Fruit fly (Drosophila melanogaster) Kc167 (cell line): ENCODE data around the gene yip2.

Source experiments
- Myc ChIP-seq: fragments of >200 bp; optimal IDR thresholded peaks from 2 replicates; lab custom pipeline; 2017; ENCODE audit warnings: missing external identifiers
- Sin3A ChIP-seq: fragments of >200 bp; optimal IDR thresholded peaks from 2 replicates; lab custom pipeline; 2018; ENCODE audit warnings: missing external identifiers
- h ChIP-seq: fragments of >200 bp; optimal IDR thresholded peaks from 3 replicates; lab custom pipeline; 2018; ENCODE audit warnings: missing external identifiers
- insv ChIP-seq: fragments of >200 bp; optimal IDR thresholded peaks from 3 replicates; lab custom pipeline; 2018; ENCODE audit warnings: missing external identifiers
- psq ChIP-seq: fragments of >200 bp; optimal IDR thresholded peaks from 2 replicates; lab custom pipeline; 2017; ENCODE audit warnings: missing external identifiers
- ttk ChIP-seq: sonication (Bioruptor generic); optimal IDR thresholded peaks from 2 replicates; lab custom pipeline; 2017; ENCODE audit warnings: missing external identifiers

Gene yip2

dm6 chr2L:9907320-9908256 is 7.5 kb upstream of the yip2 start:
- TF ChIP-seq Sin3A (lab: Kevin White, UChicago): no peak
- no peak for TF ChIP-seq psq (lab: Kevin White, UChicago)
- no peak for TF ChIP-seq h (lab: Kevin White, UChicago)
- TF ChIP-seq insv (lab: Kevin White, UChicago): no peak
- no peak for TF ChIP-seq Myc
- no peak for TF ChIP-seq ttk (lab: Kevin White, UChicago)

dm6 chr2L:9908468-9908967 is 6.5 kb upstream of the yip2 start, which contains the start of gene CG13124:
Gene CG13124, minus strand, starts transcription at chr2L:9908633.
- no peak for TF ChIP-seq Myc
- TF ChIP-seq Sin3A (lab: Kevin White, UChicago): no peak
- TF ChIP-seq h (lab: Kevin White, UChicago): no peak
- TF ChIP-seq ttk (lab: Kevin White, UChicago): no peak
- no peak for TF ChIP-seq insv (lab: Kevin White, UChicago)
- no peak for TF ChIP-seq psq (lab: Kevin White, UChicago)

- TF ChIP-seq h (lab: Kevin White, UChicago) (no peak), insv (lab: Kevin White, UChicago) (no peak), psq (lab: Kevin White, UChicago) (no peak), ttk (lab: Kevin White, UChicago) (no peak), Sin3A (lab: Kevin White, UChicago) (no peak)
These were observed 3.3 kb upstream of the yip2 start for dm6 chr2L:9911783-9912182.

- no peak for TF ChIP-seq h (lab: Kevin White, UChicago)
- no peak for TF ChIP-seq ttk (lab: Kevin White, UChicago)
- no peak for TF ChIP-seq insv (lab: Kevin White, UChicago)
- no peak for TF ChIP-seq psq (lab: Kevin White, UChicago)
- TF ChIP-seq Sin3A (lab: Kevin White, UChicago): no peak
- TF ChIP-seq Myc: no peak
These were observed 2.3 kb upstream of the yip2 start, which contains the start of the genes Etl1 and Srp54 for dm6 chr2L:9912570-9913260. Gene Etl1, minus strand, starts transcription at chr2L:9912608. Gene Srp54, plus strand, starts transcription at chr2L:9912911.

dm6 chr2L:9918020-9918959 is 3.2 kb downstream of the yip2 start, which contains the start of the genes CG5885 and CG4598:
Gene CG5885, minus strand, starts transcription at chr2L:9918330.
Gene CG4598, plus strand, starts transcription at chr2L:9918618.
- no peak for TF ChIP-seq ttk (lab: Kevin White, UChicago)
- TF ChIP-seq h (lab: Kevin White, UChicago): no peak
- no peak for TF ChIP-seq insv (lab: Kevin White, UChicago)
- TF ChIP-seq Myc: no peak
- TF ChIP-seq Sin3A (lab: Kevin White, UChicago): no peak
- no peak for TF ChIP-seq psq (lab: Kevin White, UChicago)

dm6 chr2L:9919218-9919617 is 4.2 kb downstream of the yip2 start:
- no peak for TF ChIP-seq psq (lab: Kevin White, UChicago)
- no peak for TF ChIP-seq h (lab: Kevin White, UChicago)
- no peak for TF ChIP-seq Myc
- TF ChIP-seq Sin3A (lab: Kevin White, UChicago): no peak
- no peak for TF ChIP-seq ttk (lab: Kevin White, UChicago)
- no peak for TF ChIP-seq insv (lab: Kevin White, UChicago)

- TF ChIP-seq Sin3A (lab: Kevin White, UChicago): no peak
- no peak for TF ChIP-seq ttk (lab: Kevin White, UChicago)
- TF ChIP-seq Myc: no peak
- TF ChIP-seq h (lab: Kevin White, UChicago): no peak
- TF ChIP-seq insv (lab: Kevin White, UChicago): no peak
- no peak for TF ChIP-seq psq (lab: Kevin White, UChicago)
These were observed 4.9 kb downstream of the yip2 start, which contains the start of gene CG4594 for dm6 chr2L:9919949-9920348. Gene CG4594, plus strand, starts transcription at chr2L:9920160.

- no peak for TF ChIP-seq Myc
These were observed 6.3 kb downstream of the yip2 start, which contains the start of gene CG4592 for dm6 chr2L:9921401-9921800. Gene CG4592, plus strand, starts transcription at chr2L:9921633.

dm6 chr2L:9924765-9925164 is 9.7 kb downstream of the yip2 start, which contains the start of the genes TbCMF46 and CG42366:
Gene TbCMF46, minus strand, starts transcription at chr2L:9924865.
Gene CG42366, plus strand, starts transcription at chr2L:9925161.
- no peak for TF ChIP-seq h (lab: Kevin White, UChicago)
- TF ChIP-seq Sin3A (lab: Kevin White, UChicago): no peak
- TF ChIP-seq psq (lab: Kevin White, UChicago): no peak
- no peak for TF ChIP-seq Myc
- no peak for TF ChIP-seq ttk (lab: Kevin White, UChicago)
- TF ChIP-seq insv (lab: Kevin White, UChicago): no peak

dm6 chr2L:9930280-9930679 is 15.2 kb downstream of the yip2 start, which contains the start of gene CG42367:
Gene CG42367, plus strand, starts transcription at chr2L:9930580.
- TF ChIP-seq insv (lab: Kevin White, UChicago) (no peak), ttk (lab: Kevin White, UChicago) (no peak), h (lab: Kevin White, UChicago) (no peak), Sin3A (lab: Kevin White, UChicago) (no peak), psq (lab: Kevin White, UChicago) (no peak), Myc (no peak)
